Worm (Caenorhabditis elegans) whole organism, L2 larva: ENCODE results near the gene Y116A8B.4.

ENCODE experiments used
- lsy-2 ChIP-seq, 2 experiments: fragments of 150-350 bp in 1 of 2; sonication (generic microtip) in 1 of 2; optimal IDR thresholded peaks; 2 replicates each; lab custom pipeline; 2014 to 2017; ENCODE audit warnings: missing biosample characterization in 2 of 2, missing genetic modification characterization in 2 of 2
- unc-62 ChIP-seq: fragments of 150-350 bp; optimal IDR thresholded peaks from 2 replicates; lab custom pipeline; 2014; ENCODE audit warnings: missing biosample characterization, missing genetic modification reagents, missing genetic modification characterization

- TF ChIP-seq lsy-2 (tag; optimal IDR thresholded peaks at IDR 0.05; lab: Kevin White, UChicago), result no peak
- TF ChIP-seq unc-62 (GFP tag; lab: Kevin White, UChicago), result no peak
Observed at ce11 chrIV:17233494-17233893, 9.9 kb downstream of the Y116A8B.4 start.
